Worm (Caenorhabditis elegans): ENCODE data around the gene nlp-7.
"Not testable (repeated sequence)": the region's sequence is repeated elsewhere in the genome, so short reads cannot be mapped to it uniquely, and the experiment has no call there.

nlp-7 gene

DNA sequence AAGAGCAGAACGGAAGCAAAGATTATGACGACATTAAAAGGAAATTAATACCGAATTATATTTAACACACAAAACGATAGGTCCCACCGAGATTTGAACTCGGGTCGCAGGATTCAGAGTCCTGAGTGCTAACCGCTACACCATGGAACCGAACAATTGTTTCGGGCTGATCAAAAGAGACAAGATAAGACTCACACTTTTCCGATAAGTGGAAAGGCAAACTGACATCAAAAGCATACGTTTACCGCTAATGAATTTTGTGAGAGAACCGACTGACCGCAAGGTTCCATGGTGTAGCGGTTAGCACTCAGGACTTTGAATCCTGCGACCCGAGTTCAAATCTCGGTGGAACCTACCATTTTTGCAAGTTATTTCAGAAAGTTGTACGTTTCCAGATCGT, 15.8 kb downstream of the nlp-7 start (continued):
- no peak; the same call in 1 of the 2 replicates for TF ChIP-seq mdt-29 (GFP tag; IDR thresholded peaks at IDR 0.05)
- TF ChIP-seq ces-1 (GFP tag; optimal IDR thresholded peaks at IDR 0.05): no peak
- no peak for TF ChIP-seq ZK546.5 (tag; optimal IDR thresholded peaks at IDR 0.05)
- no peak for TF ChIP-seq cey-2 (tag; optimal IDR thresholded peaks at IDR 0.05; ENCODE audit: borderline replicate concordance, insufficient read depth)
- no peak for TF ChIP-seq zag-1 (tag; optimal IDR thresholded peaks at IDR 0.05)
- TF ChIP-seq ama-1 (optimal IDR thresholded peaks at IDR 0.05): no peak
- peak; percentile 67; the same call in 1 of the 2 replicates for TF ChIP-seq ZK337.2 (GFP tag; IDR thresholded peaks at IDR 0.05)
- TF ChIP-seq nhr-11 (tag; optimal IDR thresholded peaks at IDR 0.05): peak; percentile 38
- no peak for TF ChIP-seq fkh-10 (GFP tag; optimal IDR thresholded peaks at IDR 0.05)
- peak; percentile 75 for TF ChIP-seq madf-9 (GFP tag; conservative IDR thresholded peaks at IDR 0.05)
- TF ChIP-seq Y5F2A.4 (GFP tag; optimal IDR thresholded peaks at IDR 0.05): peak; percentile 22
- TF ChIP-seq unc-62 (GFP tag; optimal IDR thresholded peaks at IDR 0.05 in 1 of 2): peak in 1 of 2 experiments; percentile 57
- no peak for TF ChIP-seq unc-62 (tag; optimal IDR thresholded peaks at IDR 0.05)
- peak; percentile 59; the same call in 1 of the 2 replicates for TF ChIP-seq saeg-2 (GFP tag; IDR thresholded peaks at IDR 0.05)
- TF ChIP-seq F49E8.2 (tag; optimal IDR thresholded peaks at IDR 0.05; ENCODE audit: borderline replicate concordance): no peak
- TF ChIP-seq nhr-41 (GFP tag; IDR thresholded peaks at IDR 0.05): no peak; the same call in 1 of the 2 replicates
- no peak for TF ChIP-seq T20F7.1 (GFP tag; optimal IDR thresholded peaks at IDR 0.05)
- no peak for TF ChIP-seq nhr-25 (tag; optimal IDR thresholded peaks at IDR 0.05; ENCODE audit: borderline replicate concordance, insufficient read depth)
- TF ChIP-seq spr-3 (GFP tag; optimal IDR thresholded peaks at IDR 0.05): peak; percentile 69
- peak; percentile 12 for TF ChIP-seq sdz-12 (GFP tag; optimal IDR thresholded peaks at IDR 0.05)
- no peak for TF ChIP-seq dmd-9 (GFP tag; IDR thresholded peaks at IDR 0.05)
- 0 out of 2 replicates have a peak, but pooled peaks have one; percentile 28 for TF ChIP-seq ceh-20 (GFP tag; IDR thresholded peaks at IDR 0.05)
- peak; percentile 91 for TF ChIP-seq vab-7 (GFP tag; IDR thresholded peaks at IDR 0.05)

DNA sequence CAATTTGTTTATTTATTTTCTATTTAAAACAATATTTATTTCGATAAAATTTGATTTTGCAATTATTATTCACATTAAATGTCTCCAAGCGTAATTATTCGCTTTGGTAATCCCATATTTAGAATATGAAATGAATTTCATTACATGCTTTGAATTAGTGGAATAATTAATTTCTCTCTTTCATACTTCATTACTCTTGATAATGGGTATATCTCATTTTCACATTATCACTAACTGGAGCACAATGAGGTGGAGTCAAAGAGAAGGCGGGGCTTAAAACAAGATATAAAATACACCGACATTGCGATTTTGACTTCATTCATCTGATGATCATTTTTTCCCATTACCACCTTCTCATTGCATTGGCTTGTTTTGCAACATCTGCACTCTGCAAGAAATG, 17.6 kb downstream of the nlp-7 start, which contains the start of gene K01A12.4:
TSS of gene K01A12.4 (plus strand) at position 301 of the 400 bp plus-strand sequence.
- TF ChIP-seq tag-97 (GFP tag; IDR thresholded peaks at IDR 0.05); nhr-11 (tag; optimal IDR thresholded peaks at IDR 0.05); dmd-9 (GFP tag; IDR thresholded peaks at IDR 0.05): not testable (repeated sequence)

DNA sequence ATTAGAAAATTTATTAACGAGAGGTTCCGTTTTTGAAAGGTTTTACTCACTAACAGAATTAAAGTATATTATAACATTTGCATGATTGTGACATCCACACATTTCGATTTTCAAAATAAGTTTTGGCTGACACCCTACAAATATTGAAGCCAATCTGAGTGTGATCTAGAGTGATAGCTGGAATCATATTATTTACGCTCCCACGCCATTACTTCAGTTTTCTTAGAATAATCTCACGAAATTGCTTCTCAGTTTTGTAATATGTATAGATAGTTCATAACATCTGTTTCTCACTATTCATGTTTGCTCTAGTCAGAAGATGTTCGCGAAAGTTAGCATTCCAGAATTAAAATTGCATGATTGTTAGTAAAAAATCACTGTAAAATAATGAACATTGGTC, 19.3 kb downstream of the nlp-7 start:
- TF ChIP-seq madf-9 (GFP tag; conservative IDR thresholded peaks at IDR 0.05) (no peak), unc-62 (GFP tag; optimal IDR thresholded peaks at IDR 0.05 in 1 of 2) (peak in 1 of 2 experiments; percentile 58), unc-62 (tag; optimal IDR thresholded peaks at IDR 0.05) (no peak), nhr-11 (tag; optimal IDR thresholded peaks at IDR 0.05) (peak; percentile 26), mep-1 (tag; optimal IDR thresholded peaks at IDR 0.05) (no peak), aha-1 (tag) (peak; percentile 12)

- TF ChIP-seq tra-1 (GFP tag; IDR thresholded peaks at IDR 0.05) (no peak), cey-2 (tag; optimal IDR thresholded peaks at IDR 0.05; ENCODE audit: borderline replicate concordance, insufficient read depth) (no peak), tag-97 (GFP tag; IDR thresholded peaks at IDR 0.05) (no peak), ceh-62 (tag; optimal IDR thresholded peaks at IDR 0.05) (no peak), T20F7.1 (GFP tag; optimal IDR thresholded peaks at IDR 0.05) (no peak), lin-15B (tag; optimal IDR thresholded peaks at IDR 0.05) (no peak)
These were observed 20.1 kb downstream of the nlp-7 start, which contains the start of gene K01A12.2 for ce11 chrX:8613053-8613452. K01A12.2 (plus strand) TSS chrX:8613353.

- TF ChIP-seq hif-1 (tag; optimal IDR thresholded peaks at IDR 0.05): no peak
- peak; percentile 61 for TF ChIP-seq mxl-3 (GFP tag; optimal IDR thresholded peaks at IDR 0.05)
- peak; percentile 2 for TF ChIP-seq unc-130 (GFP tag; optimal IDR thresholded peaks at IDR 0.05)
- peak; percentile 24 for TF ChIP-seq zip-2 (tag; optimal IDR thresholded peaks at IDR 0.05)
- peak; percentile 32 for TF ChIP-seq F49E8.2 (tag; optimal IDR thresholded peaks at IDR 0.05; ENCODE audit: borderline replicate concordance)
- peak; percentile 22 for TF ChIP-seq spr-3 (GFP tag; optimal IDR thresholded peaks at IDR 0.05)
- TF ChIP-seq lin-13 (GFP tag; optimal IDR thresholded peaks at IDR 0.05): peak; percentile 44
- TF ChIP-seq saeg-2 (GFP tag; IDR thresholded peaks at IDR 0.05): no peak
- peak; percentile 84 for TF ChIP-seq snpc-1.2 (GFP tag; IDR thresholded peaks at IDR 0.05)
- TF ChIP-seq F10B5.3 (tag; optimal IDR thresholded peaks at IDR 0.05): peak; percentile 45
- no peak for TF ChIP-seq fkh-10 (GFP tag; optimal IDR thresholded peaks at IDR 0.05)
- TF ChIP-seq R02D3.7 (tag; optimal IDR thresholded peaks at IDR 0.05): no peak
- peak; percentile 64 for TF ChIP-seq dve-1 (tag; optimal IDR thresholded peaks at IDR 0.05; ENCODE audit: insufficient read depth)
- peak; percentile 99 for TF ChIP-seq aha-1 (tag)
- TF ChIP-seq nhr-10 (tag; optimal IDR thresholded peaks at IDR 0.05): peak; percentile 21
- TF ChIP-seq F37D6.2 (tag; optimal IDR thresholded peaks at IDR 0.05): peak; percentile 1
- peak; percentile 5 for TF ChIP-seq nhr-6 (tag; optimal IDR thresholded peaks at IDR 0.05)
These were observed 31.0 kb downstream of the nlp-7 start for ce11 chrX:8623840-8624591.
